Worm (Caenorhabditis elegans) whole organism, late embryonic: ENCODE data around the gene Y57E12AR.1.

ENCODE experiments used
- C08G9.2 ChIP-seq: sonication (generic microtip); optimal IDR thresholded peaks from 2 replicates; lab custom pipeline; 2016; ENCODE audit warnings: mild to moderate bottlenecking, missing genetic modification characterization, moderate library complexity, missing compliant biosample characterization
- C38D4.7 ChIP-seq: fragments of 200-800 bp; sonication (Bioruptor generic); optimal IDR thresholded peaks from 2 replicates; lab custom pipeline; 2018; ENCODE audit warnings: mild to moderate bottlenecking, missing genetic modification characterization, moderate library complexity, missing compliant biosample characterization
- K09A11.1 ChIP-seq: sonication (generic microtip); optimal IDR thresholded peaks from 2 replicates; lab custom pipeline; 2017; ENCODE audit warnings: antibody characterized with exemption, mild to moderate bottlenecking, missing genetic modification characterization, missing compliant biosample characterization; ENCODE audit not compliant: insufficient read depth
- Y22D7AL.16 ChIP-seq: sonication (generic microtip); optimal IDR thresholded peaks from 2 replicates; lab custom pipeline; 2016; ENCODE audit warnings: missing genetic modification characterization, missing compliant biosample characterization
- ahr-1 ChIP-seq: sonication (generic microtip); optimal IDR thresholded peaks from 2 replicates; lab custom pipeline; 2016; ENCODE audit warnings: missing genetic modification characterization, missing compliant biosample characterization
- ama-1 ChIP-seq: fragments of 150-350 bp; optimal IDR thresholded peaks from 2 replicates; lab custom pipeline; 2014
- ceh-2 ChIP-seq: sonication (generic microtip); optimal IDR thresholded peaks from 2 replicates; lab custom pipeline; 2016; ENCODE audit warnings: missing genotype, missing genetic modification characterization, missing compliant biosample characterization
- ceh-30 ChIP-seq: fragments of 150-350 bp; optimal IDR thresholded peaks from 2 replicates; lab custom pipeline; 2014; ENCODE audit warnings: missing biosample characterization, missing genetic modification characterization
- ceh-48 ChIP-seq: sonication (generic microtip); optimal IDR thresholded peaks from 2 replicates; lab custom pipeline; 2016; ENCODE audit warnings: missing genetic modification characterization, inconsistent platforms, missing compliant biosample characterization
- dve-1 ChIP-seq: sonication (generic microtip); optimal IDR thresholded peaks from 2 replicates; lab custom pipeline; 2017; ENCODE audit warnings: antibody characterized with exemption, mild to moderate bottlenecking, missing genetic modification characterization, missing compliant biosample characterization
- gmeb-2 ChIP-seq: sonication (generic microtip); optimal IDR thresholded peaks from 2 replicates; lab custom pipeline; 2016; ENCODE audit warnings: missing genetic modification characterization, inconsistent platforms, missing compliant biosample characterization
- hlh-15 ChIP-seq: sonication (generic microtip); optimal IDR thresholded peaks from 2 replicates; lab custom pipeline; 2016; ENCODE audit warnings: missing genetic modification characterization, missing compliant biosample characterization
- nhr-11 ChIP-seq: fragments of 150-350 bp; optimal IDR thresholded peaks from 2 replicates; lab custom pipeline; 2014; ENCODE audit warnings: missing biosample characterization, missing genetic modification characterization
- odd-2 ChIP-seq: sonication (generic microtip); optimal IDR thresholded peaks from 2 replicates; lab custom pipeline; 2017; ENCODE audit warnings: antibody characterized with exemption, mild to moderate bottlenecking, missing genetic modification characterization, missing compliant biosample characterization
- pax-1 ChIP-seq: fragments of 150-350 bp; optimal IDR thresholded peaks from 2 replicates; lab custom pipeline; 2014; ENCODE audit warnings: missing biosample characterization, missing genetic modification characterization
- pha-2 ChIP-seq: sonication (generic microtip); optimal IDR thresholded peaks from 2 replicates; lab custom pipeline; 2017; ENCODE audit warnings: mild to moderate bottlenecking, missing genetic modification characterization, missing compliant biosample characterization
- rnt-1 ChIP-seq: sonication (generic microtip); optimal IDR thresholded peaks from 2 replicates; lab custom pipeline; 2016; ENCODE audit warnings: missing genetic modification characterization, missing compliant biosample characterization
- unc-42 ChIP-seq: sonication (generic microtip); optimal IDR thresholded peaks from 2 replicates; lab custom pipeline; 2016; ENCODE audit warnings: missing genotype, missing genetic modification characterization, missing compliant biosample characterization
- unc-86 ChIP-seq: sonication (generic microtip); optimal IDR thresholded peaks from 2 replicates; lab custom pipeline; 2016; ENCODE audit warnings: missing genetic modification characterization, missing compliant biosample characterization

Y57E12AR.1 gene

DNA sequence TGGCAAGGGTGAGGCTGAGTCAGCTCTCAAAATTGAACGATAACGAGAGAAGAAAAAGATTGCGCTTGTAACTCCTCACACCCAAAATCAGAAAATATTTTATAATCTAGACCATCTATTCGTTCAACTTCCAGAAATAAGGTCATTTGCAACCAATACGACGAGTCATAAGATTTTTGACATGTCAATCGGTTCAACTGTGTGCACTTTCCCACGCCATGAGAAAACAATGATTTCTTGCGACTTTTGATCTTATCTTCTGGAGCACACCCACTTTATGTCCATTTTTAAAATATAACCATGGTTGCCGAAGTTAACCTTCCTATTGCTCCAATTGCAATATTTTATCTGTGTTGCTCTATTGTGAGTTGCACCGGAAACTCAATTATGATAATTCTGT lies 48.1 kb downstream of the Y57E12AR.1 start, which contains the start of gene srsx-32:
Gene srsx-32, plus strand, starts transcription at position 301 of the 400 bp plus-strand sequence.
- TF ChIP-seq K09A11.1 (no peak), ceh-48 (tag; lab: Kevin White, UChicago) (no peak), C08G9.2 (tag; lab: Kevin White, UChicago) (no peak), ahr-1 (tag; lab: Kevin White, UChicago) (no peak), unc-42 (no peak), pha-2 (no peak), unc-86 (tag; lab: Kevin White, UChicago) (no peak), ama-1 (lab: Kevin White, UChicago) (no peak), dve-1 (tag; lab: Kevin White, UChicago) (no peak), hlh-15 (tag; lab: Kevin White, UChicago) (no peak), odd-2 (tag; lab: Kevin White, UChicago) (no peak), C38D4.7 (GFP tag; lab: Kevin White, UChicago) (no peak), rnt-1 (tag; lab: Kevin White, UChicago) (no peak), nhr-11 (tag; lab: Kevin White, UChicago) (no peak), pax-1 (no peak), gmeb-2 (tag; lab: Kevin White, UChicago) (no peak)
- TF ChIP-seq, all 69 proteins: peak for 0

DNA sequence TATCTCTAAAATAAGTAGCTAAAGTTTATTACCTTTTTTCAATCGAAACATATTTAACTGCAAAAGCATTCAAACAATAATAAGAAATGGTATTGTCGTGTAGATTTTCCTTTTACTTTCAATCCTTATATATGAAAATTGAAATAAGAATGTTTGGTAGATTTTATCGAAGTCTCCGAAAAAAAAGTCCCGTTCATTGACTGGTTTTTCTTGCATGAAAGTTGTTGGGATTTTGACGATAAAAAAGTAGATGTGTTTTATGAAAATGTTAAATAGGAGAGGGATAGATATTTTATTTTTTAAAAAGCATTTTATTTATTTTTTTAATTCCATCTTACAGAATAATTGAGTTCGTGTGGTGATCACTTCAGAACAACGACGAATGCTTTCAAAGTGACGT lies 49.3 kb downstream of the Y57E12AR.1 start, which contains the start of gene C33G8.13:
Gene C33G8.13, minus strand, starts transcription at position 101 of the 400 bp plus-strand sequence.
- no peak for TF ChIP-seq odd-2 (tag; lab: Kevin White, UChicago)
- TF ChIP-seq ceh-30 (tag; lab: Kevin White, UChicago), result no peak
- TF ChIP-seq unc-86 (tag; lab: Kevin White, UChicago), result no peak
- no peak for TF ChIP-seq hlh-15 (tag; lab: Kevin White, UChicago)
- TF ChIP-seq ceh-2 (tag; lab: Kevin White, UChicago), result no peak
- TF ChIP-seq Y22D7AL.16 (tag; lab: Kevin White, UChicago), result no peak
- TF ChIP-seq, all 69 proteins: peak for 0
